Fruit fly (Drosophila melanogaster) whole organism, embryonic: ENCODE data around the gene CG13694.

Experiments used
- Atf6 ChIP-seq: fragments of 200-800 bp; sonication (Bioruptor generic); IDR thresholded peaks from 2 replicates; pipeline ENCODE4 v1.3.6; 2022; ENCODE audit warnings: missing biosample characterization, missing genetic modification characterization
- CG10267 ChIP-seq: fragments of 200-800 bp; sonication (Bioruptor generic); optimal IDR thresholded peaks from 2 replicates; lab custom pipeline; 2018; ENCODE audit warnings: missing biosample characterization, mild to moderate bottlenecking, missing genetic modification characterization, moderate library complexity
- CG12219 ChIP-seq: fragments of 200-800 bp; sonication (Bioruptor generic); optimal IDR thresholded peaks from 3 replicates; lab custom pipeline; 2018; ENCODE audit warnings: missing biosample characterization, mild to moderate bottlenecking, missing genetic modification characterization
- CG13296 ChIP-seq: fragments of 200-800 bp; sonication (Bioruptor generic); optimal IDR thresholded peaks from 3 replicates; lab custom pipeline; 2018; ENCODE audit warnings: missing biosample characterization, mild to moderate bottlenecking, missing genetic modification characterization
- CG14014 ChIP-seq: fragments of 200-800 bp; sonication (Bioruptor generic); IDR thresholded peaks from 2 replicates; pipeline ENCODE4 v1.3.6; 2022; ENCODE audit warnings: missing biosample characterization, missing genetic modification characterization
- CG14050 ChIP-seq: fragments of 200-800 bp; sonication (Bioruptor generic); IDR thresholded peaks from 3 replicates; pipeline ENCODE4 v1.3.6; 2022; ENCODE audit warnings: missing biosample characterization, missing genetic modification characterization
- CG14441 ChIP-seq: fragments of 200-800 bp; sonication (Bioruptor generic); IDR thresholded peaks from 2 replicates; pipeline ENCODE4 v1.3.6; 2022; ENCODE audit warnings: missing biosample characterization, missing genetic modification characterization
- CG15514 ChIP-seq: fragments of 200-800 bp; sonication (Bioruptor generic); optimal IDR thresholded peaks from 3 replicates; lab custom pipeline; 2017; ENCODE audit warnings: missing biosample characterization, missing genetic modification characterization, mild to moderate bottlenecking, moderate library complexity, missing genetic modification reagents
- CG3163 ChIP-seq: fragments of 200-800 bp; sonication (Bioruptor generic); optimal IDR thresholded peaks from 3 replicates; lab custom pipeline; 2016; ENCODE audit warnings: missing biosample characterization, missing genetic modification characterization
- CG32532 ChIP-seq: fragments of 200-800 bp; sonication (Bioruptor generic); IDR thresholded peaks from 2 replicates; pipeline ENCODE4 v1.3.6; 2022; ENCODE audit warnings: missing biosample characterization, missing genetic modification characterization
- CG32772 ChIP-seq: fragments of 200-800 bp; sonication (Bioruptor generic); IDR thresholded peaks from 2 replicates; pipeline ENCODE4 v1.3.6; 2022; ENCODE audit warnings: missing biosample characterization, missing genetic modification characterization
- CG7745 ChIP-seq: fragments of 200-800 bp; sonication (Bioruptor generic); optimal IDR thresholded peaks from 2 replicates; lab custom pipeline; 2018; ENCODE audit warnings: missing biosample characterization, mild to moderate bottlenecking, missing genetic modification characterization, moderate library complexity
- CG7987 ChIP-seq: fragments of 200-800 bp; sonication (Bioruptor generic); optimal IDR thresholded peaks from 2 replicates; lab custom pipeline; 2018; ENCODE audit warnings: missing biosample characterization, mild to moderate bottlenecking, missing genetic modification characterization, moderate library complexity
- CG8924 ChIP-seq: fragments of 200-800 bp; optimal IDR thresholded peaks from 3 replicates; lab custom pipeline; 2019; ENCODE audit warnings: missing biosample characterization, mild to moderate bottlenecking, missing genetic modification characterization, moderate library complexity
- CG9727 ChIP-seq: fragments of 200-800 bp; sonication (Bioruptor generic); optimal IDR thresholded peaks from 3 replicates; lab custom pipeline; 2017; ENCODE audit warnings: missing biosample characterization, mild to moderate bottlenecking, missing genetic modification characterization
- D ChIP-seq, 2 experiments: fragments of 200-800 bp in 1 of 2; fragments of >200 bp in 1 of 2; sonication (Bioruptor generic) in 1 of 2; optimal IDR thresholded peaks; 2 replicates in 1 of 2; 3 replicates in 1 of 2; lab custom pipeline; 2017; ENCODE audit warnings: mild to moderate bottlenecking in 1 of 2, missing biosample characterization in 1 of 2, missing genetic modification characterization in 1 of 2, missing genetic modification reagents in 1 of 2
- Dll ChIP-seq: fragments of 200-800 bp; sonication (Bioruptor generic); IDR thresholded peaks from 4 replicates; pipeline ENCODE4 v1.3.6; 2022; ENCODE audit warnings: missing biosample characterization, missing genetic modification characterization; ENCODE audit not compliant: partially characterized antibody
- Ets97D ChIP-seq: fragments of 200-800 bp; sonication (Bioruptor generic); optimal IDR thresholded peaks from 3 replicates; lab custom pipeline; 2016; ENCODE audit warnings: missing biosample characterization, missing genetic modification characterization
- Fer2 ChIP-seq: fragments of 200-800 bp; sonication (Bioruptor generic); optimal IDR thresholded peaks from 2 replicates; lab custom pipeline; 2018; ENCODE audit warnings: missing biosample characterization, mild to moderate bottlenecking, missing genetic modification characterization, moderate library complexity
- HHEX ChIP-seq: fragments of 200-800 bp; sonication (Bioruptor generic); optimal IDR thresholded peaks from 3 replicates; lab custom pipeline; 2017; ENCODE audit warnings: missing biosample characterization, mild to moderate bottlenecking, missing genetic modification characterization, missing genetic modification reagents
- HLH4C ChIP-seq: fragments of 200-800 bp; sonication (Bioruptor generic); IDR thresholded peaks from 3 replicates; pipeline ENCODE4 v1.3.6; 2022; ENCODE audit warnings: missing biosample characterization, missing genetic modification characterization; ENCODE audit not compliant: partially characterized antibody
- Hmr ChIP-seq: fragments of 200-800 bp; sonication (Bioruptor generic); optimal IDR thresholded peaks from 3 replicates; lab custom pipeline; 2017; ENCODE audit warnings: mild to moderate bottlenecking, missing biosample characterization, missing genetic modification reagents, missing genetic modification characterization
- MBD-R2 ChIP-seq: fragments of 200-800 bp; sonication (Bioruptor generic); IDR thresholded peaks from 2 replicates; pipeline ENCODE4 v1.3.6; 2022; ENCODE audit warnings: missing biosample characterization, missing genetic modification characterization
- MESR4 ChIP-seq: fragments of 200-800 bp; sonication (Bioruptor generic); optimal IDR thresholded peaks from 2 replicates; lab custom pipeline; 2018; ENCODE audit warnings: missing biosample characterization, mild to moderate bottlenecking, missing genetic modification characterization, moderate library complexity
- Myb ChIP-seq: fragments of 200-800 bp; sonication (Bioruptor generic); optimal IDR thresholded peaks from 2 replicates; lab custom pipeline; 2016; ENCODE audit warnings: missing biosample characterization, missing genetic modification characterization
- Neu2 ChIP-seq: fragments of 200-800 bp; sonication (Bioruptor generic); optimal IDR thresholded peaks from 3 replicates; lab custom pipeline; 2016; ENCODE audit warnings: missing biosample characterization, missing genetic modification characterization, borderline replicate concordance
- Oaz ChIP-seq: fragments of 200-800 bp; sonication (Bioruptor generic); IDR thresholded peaks from 2 replicates; pipeline ENCODE4 v1.3.6; 2022; ENCODE audit warnings: missing biosample characterization, missing genetic modification characterization
- Pdp1 ChIP-seq, 2 experiments: fragments of 200-800 bp; sonication (Bioruptor generic); optimal IDR thresholded peaks; 3 replicates each; lab custom pipeline; 2016; ENCODE audit warnings: missing biosample characterization in 2 of 2, missing genetic modification characterization in 2 of 2, mild to moderate bottlenecking in 1 of 2, moderate library complexity in 1 of 2
- Sin3A ChIP-seq: fragments of >200 bp; optimal IDR thresholded peaks from 2 replicates; lab custom pipeline; 2018
- Sry-δ ChIP-seq: fragments of 200-800 bp; sonication (Bioruptor generic); optimal IDR thresholded peaks from 2 replicates; lab custom pipeline; 2016; ENCODE audit warnings: missing biosample characterization, missing genetic modification characterization
- TFAM ChIP-seq: fragments of 200-800 bp; sonication (Bioruptor generic); optimal IDR thresholded peaks from 2 replicates; lab custom pipeline; 2017; ENCODE audit warnings: missing biosample characterization, missing genetic modification characterization, inconsistent platforms
- YL-1 ChIP-seq: fragments of 200-800 bp; sonication (Bioruptor generic); optimal IDR thresholded peaks from 3 replicates; lab custom pipeline; 2017; ENCODE audit warnings: missing biosample characterization, mild to moderate bottlenecking, missing genetic modification characterization
- aop ChIP-seq: fragments of 200-800 bp; sonication (Bioruptor generic); IDR thresholded peaks from 2 replicates; pipeline ENCODE4 v1.3.6; 2022; ENCODE audit warnings: missing biosample characterization, missing genetic modification characterization
- cg ChIP-seq: fragments of 200-800 bp; sonication (Bioruptor generic); optimal IDR thresholded peaks from 3 replicates; lab custom pipeline; 2019; ENCODE audit warnings: missing biosample characterization, mild to moderate bottlenecking, missing genetic modification characterization, moderate library complexity
- chn ChIP-seq: fragments of 200-800 bp; sonication (Bioruptor generic); optimal IDR thresholded peaks from 2 replicates; lab custom pipeline; 2016; ENCODE audit warnings: missing biosample characterization, missing genetic modification characterization
- crc ChIP-seq: fragments of 200-800 bp; sonication (Bioruptor generic); optimal IDR thresholded peaks from 2 replicates; lab custom pipeline; 2016; ENCODE audit warnings: missing biosample characterization, missing genetic modification characterization
- croc ChIP-seq: fragments of 200-800 bp; sonication (Bioruptor generic); conservative IDR thresholded peaks from 3 replicates; pipeline ENCODE4 v1.3.6; 2022; ENCODE audit warnings: missing biosample characterization, missing genetic modification characterization
- dimm ChIP-seq: fragments of 200-800 bp; sonication (Bioruptor generic); IDR thresholded peaks from 2 replicates; pipeline ENCODE4 v1.3.6; 2022; ENCODE audit warnings: missing biosample characterization, missing genetic modification characterization
- disco-r ChIP-seq: fragments of 200-800 bp; sonication (Bioruptor generic); optimal IDR thresholded peaks from 2 replicates; lab custom pipeline; 2016; ENCODE audit warnings: missing biosample characterization, missing genetic modification characterization
- inv ChIP-seq: fragments of 200-800 bp; sonication (Bioruptor generic); IDR thresholded peaks from 2 replicates; pipeline ENCODE4 v1.3.6; 2022; ENCODE audit warnings: missing biosample characterization, missing genetic modification characterization; ENCODE audit not compliant: partially characterized antibody
- kah ChIP-seq: fragments of 200-800 bp; sonication (Bioruptor generic); optimal IDR thresholded peaks from 2 replicates; lab custom pipeline; 2018; ENCODE audit warnings: missing biosample characterization, mild to moderate bottlenecking, missing genetic modification characterization
- kay ChIP-seq: fragments of 200-800 bp; sonication (Bioruptor generic); optimal IDR thresholded peaks from 2 replicates; lab custom pipeline; 2016; ENCODE audit warnings: missing biosample characterization, missing genetic modification characterization
- lov ChIP-seq, 2 experiments: fragments of 200-800 bp in 1 of 2; fragments of >200 bp in 1 of 2; sonication (Bioruptor generic) in 1 of 2; IDR thresholded peaks in 1 of 2; optimal IDR thresholded peaks in 1 of 2; 2 replicates in 1 of 2; 3 replicates in 1 of 2; pipeline versions ENCODE4 v1.3.6 to Lab custom; 2017 to 2022; ENCODE audit warnings: missing biosample characterization in 1 of 2, missing genetic modification characterization in 1 of 2
- p53 ChIP-seq: fragments of 200-800 bp; sonication (Bioruptor generic); optimal IDR thresholded peaks from 2 replicates; lab custom pipeline; 2016; ENCODE audit warnings: missing biosample characterization, missing genetic modification characterization
- rib ChIP-seq: fragments of 200-800 bp; sonication (Bioruptor generic); IDR thresholded peaks from 2 replicates; pipeline ENCODE4 v1.3.6; 2022; ENCODE audit warnings: missing biosample characterization, missing genetic modification characterization
- sob ChIP-seq: fragments of 200-800 bp; sonication (Bioruptor generic); IDR thresholded peaks from 2 replicates; pipeline ENCODE4 v1.3.6; 2022; ENCODE audit warnings: missing biosample characterization, missing genetic modification characterization
- sr ChIP-seq: fragments of 200-800 bp; sonication (Bioruptor generic); IDR thresholded peaks from 3 replicates; pipeline ENCODE4 v1.3.6; 2022; ENCODE audit warnings: missing biosample characterization, missing genetic modification characterization
- stc ChIP-seq: fragments of 200-800 bp; sonication (Bioruptor generic); IDR thresholded peaks from 2 replicates; pipeline ENCODE4 v1.3.6; 2022; ENCODE audit warnings: missing biosample characterization, missing genetic modification characterization
- stwl ChIP-seq: fragments of 200-800 bp; sonication (Bioruptor generic); optimal IDR thresholded peaks from 3 replicates; lab custom pipeline; 2018; ENCODE audit warnings: missing biosample characterization, mild to moderate bottlenecking, missing genetic modification characterization, moderate library complexity
- wek ChIP-seq: fragments of 200-800 bp; sonication (Bioruptor generic); optimal IDR thresholded peaks from 3 replicates; lab custom pipeline; 2018; ENCODE audit warnings: missing biosample characterization, mild to moderate bottlenecking, missing genetic modification characterization, moderate library complexity

The CG13694 gene

dm6 chr2L:155215-155712 lies 39.0 kb upstream of the CG13694 start, which contains the start of gene Pus10 (continued):
- no peak for TF ChIP-seq CG32772 (GFP tag; lab: Robert Waterston, UW)
- TF ChIP-seq CG15514 (GFP tag; lab: Kevin White, UChicago) = peak; percentile 54
- TF ChIP-seq sr (GFP tag; lab: Robert Waterston, UW) = no peak
- no peak for TF ChIP-seq kay (GFP tag; lab: Kevin White, UChicago)
- no peak for TF ChIP-seq Atf6 (GFP tag; lab: Robert Waterston, UW)
- no peak for TF ChIP-seq dimm (GFP tag; lab: Robert Waterston, UW)
- no peak for TF ChIP-seq Oaz (GFP tag; lab: Robert Waterston, UW)
- no peak for TF ChIP-seq Dll (GFP tag; lab: Robert Waterston, UW)
- peak; percentile 47 for TF ChIP-seq chn
- TF ChIP-seq CG9727 (GFP tag; lab: Kevin White, UChicago) = no peak
- TF ChIP-seq CG32532 (GFP tag; lab: Robert Waterston, UW) = no peak
- TF ChIP-seq CG14441 (GFP tag; lab: Robert Waterston, UW) = no peak
- TF ChIP-seq wek (GFP tag; lab: Kevin White, UChicago) = no peak
- TF ChIP-seq CG14050 (GFP tag; lab: Robert Waterston, UW) = no peak
- peak; percentile 83 for TF ChIP-seq D (optimal IDR thresholded peaks at IDR 0.05; lab: Kevin White, UChicago)
- TF ChIP-seq D (GFP tag; optimal IDR thresholded peaks at IDR 0.05; lab: Kevin White, UChicago) = no peak
- TF ChIP-seq Sry-δ (GFP tag; lab: Kevin White, UChicago) = peak; percentile 40
- TF ChIP-seq p53 (GFP tag; lab: Kevin White, UChicago) = no peak
- no peak for TF ChIP-seq HLH4C (GFP tag; lab: Robert Waterston, UW)
- no peak for TF ChIP-seq TFAM
- TF ChIP-seq kah (GFP tag; lab: Kevin White, UChicago) = no peak
- no peak for TF ChIP-seq CG3163 (GFP tag; lab: Kevin White, UChicago)
- peak; percentile 64 for TF ChIP-seq stwl (tag; lab: Kevin White, UChicago)
- TF ChIP-seq cg (GFP tag; lab: Kevin White, UChicago) = peak; percentile 2
- no peak for TF ChIP-seq sob (GFP tag; lab: Robert Waterston, UW)
- TF ChIP-seq crc (GFP tag; lab: Kevin White, UChicago) = no peak
- TF ChIP-seq rib (GFP tag; lab: Robert Waterston, UW) = no peak
- TF ChIP-seq CG13296 (GFP tag; lab: Kevin White, UChicago) = peak; percentile 12
- no peak for TF ChIP-seq disco-r
- TF ChIP-seq MBD-R2 = no peak
- peak; percentile 81 for TF ChIP-seq MESR4 (GFP tag; lab: Kevin White, UChicago)
- TF ChIP-seq Ets97D (GFP tag; lab: Kevin White, UChicago) = peak; percentile 27
- TF ChIP-seq CG12219 (GFP tag; lab: Kevin White, UChicago) = no peak
- no peak for TF ChIP-seq CG14014 (GFP tag; lab: Robert Waterston, UW)
- peak; percentile 55 for TF ChIP-seq YL-1 (GFP tag; lab: Kevin White, UChicago)
- TF ChIP-seq inv (GFP tag; lab: Robert Waterston, UW) = no peak
- no peak for TF ChIP-seq lov (optimal IDR thresholded peaks at IDR 0.05; lab: Kevin White, UChicago)
- no peak for TF ChIP-seq lov (GFP tag; IDR thresholded peaks at IDR 0.05; lab: Robert Waterston, UW)
- peak; percentile 65 for TF ChIP-seq CG8924 (tag; lab: Kevin White, UChicago)
- TF ChIP-seq Sin3A (lab: Kevin White, UChicago) = peak; percentile 20
- TF ChIP-seq CG10267 (tag; lab: Kevin White, UChicago) = peak; percentile 95
- TF ChIP-seq croc (GFP tag; lab: Robert Waterston, UW) = no peak
- no peak for TF ChIP-seq HHEX (GFP tag; lab: Kevin White, UChicago)
- peak; percentile 8 for TF ChIP-seq Neu2 (GFP tag; lab: Kevin White, UChicago)
- peak; percentile 15 for TF ChIP-seq CG7745 (tag; lab: Kevin White, UChicago)
- peak; percentile 12 for TF ChIP-seq Myb (GFP tag; lab: Kevin White, UChicago)
- peak; percentile 14 for TF ChIP-seq CG7987 (GFP tag; lab: Kevin White, UChicago)
- no peak for TF ChIP-seq Fer2 (tag; lab: Kevin White, UChicago)
- peak; percentile 9 for TF ChIP-seq Hmr (GFP tag; lab: Kevin White, UChicago)
- no peak for TF ChIP-seq stc
- no peak for TF ChIP-seq aop (GFP tag; lab: Robert Waterston, UW)
- peak in 1 of 2 experiments; percentile 99 for TF ChIP-seq Pdp1 (GFP tag; optimal IDR thresholded peaks at IDR 0.05; lab: Kevin White, UChicago)
